Fruit fly (Drosophila melanogaster) whole organism, embryonic: ENCODE data around the gene AstA-R1.
A peak's percentile ranks its signal among the peaks of the same experiment; 100 is the strongest.

ENCODE experiments used
- B-H2 ChIP-seq: fragments of 200-800 bp; sonication (Bioruptor generic); optimal IDR thresholded peaks from 2 replicates; lab custom pipeline; 2018; ENCODE audit warnings: missing biosample characterization, mild to moderate bottlenecking, missing genetic modification characterization
- C15 ChIP-seq: fragments of 200-800 bp; sonication (Bioruptor generic); IDR thresholded peaks from 3 replicates; pipeline ENCODE4 v1.3.6; 2022; ENCODE audit warnings: missing biosample characterization, missing genetic modification characterization
- CG10209 ChIP-seq: fragments of 200-800 bp; sonication (Bioruptor generic); optimal IDR thresholded peaks from 3 replicates; lab custom pipeline; 2017; ENCODE audit warnings: missing biosample characterization, mild to moderate bottlenecking, missing genetic modification characterization, missing genetic modification reagents
- CG12219 ChIP-seq: fragments of 200-800 bp; sonication (Bioruptor generic); optimal IDR thresholded peaks from 3 replicates; lab custom pipeline; 2018; ENCODE audit warnings: missing biosample characterization, mild to moderate bottlenecking, missing genetic modification characterization
- CG13287 ChIP-seq: fragments of 200-800 bp; sonication (Bioruptor generic); IDR thresholded peaks from 2 replicates; pipeline ENCODE4 v1.3.6; 2022; ENCODE audit warnings: missing biosample characterization, missing genetic modification characterization; ENCODE audit not compliant: partially characterized antibody
- CG14441 ChIP-seq: fragments of 200-800 bp; sonication (Bioruptor generic); IDR thresholded peaks from 2 replicates; pipeline ENCODE4 v1.3.6; 2022; ENCODE audit warnings: missing biosample characterization, missing genetic modification characterization
- CG14860 ChIP-seq: fragments of 200-800 bp; sonication (Bioruptor generic); IDR thresholded peaks from 3 replicates; pipeline ENCODE4 v1.3.6; 2022; ENCODE audit warnings: missing biosample characterization, missing genetic modification characterization; ENCODE audit not compliant: partially characterized antibody
- CG15011 ChIP-seq: fragments of 200-800 bp; sonication (Bioruptor generic); optimal IDR thresholded peaks from 3 replicates; lab custom pipeline; 2018; ENCODE audit warnings: missing biosample characterization, mild to moderate bottlenecking, missing genetic modification characterization
- CG15514 ChIP-seq: fragments of 200-800 bp; sonication (Bioruptor generic); optimal IDR thresholded peaks from 3 replicates; lab custom pipeline; 2017; ENCODE audit warnings: missing biosample characterization, missing genetic modification characterization, mild to moderate bottlenecking, moderate library complexity, missing genetic modification reagents
- CG16815 ChIP-seq: fragments of 200-800 bp; sonication (Bioruptor generic); optimal IDR thresholded peaks from 3 replicates; lab custom pipeline; 2017; ENCODE audit warnings: missing biosample characterization, mild to moderate bottlenecking, missing genetic modification characterization
- CG2712 ChIP-seq: fragments of 200-800 bp; optimal IDR thresholded peaks from 3 replicates; lab custom pipeline; 2019; ENCODE audit warnings: missing biosample characterization, mild to moderate bottlenecking, missing genetic modification characterization, moderate library complexity
- CG31388 ChIP-seq: fragments of 200-800 bp; sonication (Bioruptor generic); optimal IDR thresholded peaks from 2 replicates; lab custom pipeline; 2016; ENCODE audit warnings: missing biosample characterization, missing genetic modification characterization
- CG42726 ChIP-seq: fragments of 200-800 bp; sonication (Bioruptor generic); IDR thresholded peaks from 2 replicates; pipeline ENCODE4 v1.3.6; 2022; ENCODE audit warnings: missing biosample characterization, missing genetic modification characterization; ENCODE audit not compliant: partially characterized antibody
- CG5245 ChIP-seq: fragments of 200-800 bp; sonication (Bioruptor generic); optimal IDR thresholded peaks from 3 replicates; lab custom pipeline; 2016; ENCODE audit warnings: missing biosample characterization, missing genetic modification characterization
- CG6654 ChIP-seq: fragments of 200-800 bp; sonication (Bioruptor generic); optimal IDR thresholded peaks from 2 replicates; lab custom pipeline; 2017; ENCODE audit warnings: missing biosample characterization, mild to moderate bottlenecking, missing genetic modification characterization
- CG8924 ChIP-seq: fragments of 200-800 bp; optimal IDR thresholded peaks from 3 replicates; lab custom pipeline; 2019; ENCODE audit warnings: missing biosample characterization, mild to moderate bottlenecking, missing genetic modification characterization, moderate library complexity
- CG9437 ChIP-seq: fragments of 200-800 bp; sonication (Bioruptor generic); optimal IDR thresholded peaks from 2 replicates; lab custom pipeline; 2018; ENCODE audit warnings: missing biosample characterization, mild to moderate bottlenecking, missing genetic modification characterization
- D19A ChIP-seq: fragments of 200-800 bp; optimal IDR thresholded peaks from 3 replicates; lab custom pipeline; 2019; ENCODE audit warnings: missing biosample characterization, mild to moderate bottlenecking, missing genetic modification characterization, moderate library complexity
- Dp ChIP-seq: fragments of 200-800 bp; sonication (Bioruptor generic); optimal IDR thresholded peaks from 2 replicates; lab custom pipeline; 2018; ENCODE audit warnings: missing biosample characterization, mild to moderate bottlenecking, missing genetic modification characterization, moderate library complexity
- Fer2 ChIP-seq: fragments of 200-800 bp; sonication (Bioruptor generic); optimal IDR thresholded peaks from 2 replicates; lab custom pipeline; 2018; ENCODE audit warnings: missing biosample characterization, mild to moderate bottlenecking, missing genetic modification characterization, moderate library complexity
- H15 ChIP-seq: fragments of 200-800 bp; sonication (Bioruptor generic); IDR thresholded peaks from 3 replicates; pipeline ENCODE4 v1.3.6; 2022; ENCODE audit warnings: missing biosample characterization, missing genetic modification characterization
- NC2β ChIP-seq: fragments of 200-800 bp; sonication (Bioruptor generic); optimal IDR thresholded peaks from 2 replicates; lab custom pipeline; 2016; ENCODE audit warnings: missing biosample characterization, missing genetic modification characterization
- Nf-YA ChIP-seq: fragments of 200-800 bp; sonication (Bioruptor generic); IDR thresholded peaks from 2 replicates; pipeline ENCODE4 v1.3.6; 2022; ENCODE audit warnings: missing biosample characterization, missing genetic modification characterization
- Sox100B ChIP-seq: fragments of 200-800 bp; sonication (Bioruptor generic); optimal IDR thresholded peaks from 3 replicates; lab custom pipeline; 2018; ENCODE audit warnings: missing biosample characterization, mild to moderate bottlenecking, missing genetic modification characterization
- Sox102F ChIP-seq: fragments of 200-800 bp; sonication (Bioruptor generic); optimal IDR thresholded peaks from 2 replicates; lab custom pipeline; 2018; ENCODE audit warnings: missing biosample characterization, mild to moderate bottlenecking, missing genetic modification characterization, moderate library complexity
- Sry-β ChIP-seq: fragments of 200-800 bp; sonication (Bioruptor generic); optimal IDR thresholded peaks from 2 replicates; lab custom pipeline; 2018; ENCODE audit warnings: missing biosample characterization, mild to moderate bottlenecking, missing genetic modification characterization, moderate library complexity
- Usf ChIP-seq: fragments of 200-800 bp; sonication (Bioruptor generic); optimal IDR thresholded peaks from 2 replicates; lab custom pipeline; 2017; ENCODE audit warnings: missing genotype, missing biosample characterization, missing genetic modification characterization
- az2 ChIP-seq: fragments of 200-800 bp; sonication (Bioruptor generic); optimal IDR thresholded peaks from 3 replicates; lab custom pipeline; 2016; ENCODE audit warnings: missing biosample characterization, missing genetic modification characterization
- bab2 ChIP-seq: fragments of 200-800 bp; sonication (Bioruptor generic); optimal IDR thresholded peaks from 2 replicates; lab custom pipeline; 2016; ENCODE audit warnings: missing biosample characterization, missing genetic modification characterization
- chm ChIP-seq: fragments of 200-800 bp; sonication (Bioruptor generic); IDR thresholded peaks from 2 replicates; pipeline ENCODE4 v1.3.6; 2022; ENCODE audit warnings: missing biosample characterization, missing genetic modification characterization
- cwo ChIP-seq: fragments of 200-800 bp; sonication (Bioruptor generic); optimal IDR thresholded peaks from 3 replicates; lab custom pipeline; 2017; ENCODE audit warnings: missing biosample characterization, missing genetic modification characterization, mild to moderate bottlenecking, moderate library complexity, missing genetic modification reagents
- disco-r ChIP-seq: fragments of 200-800 bp; sonication (Bioruptor generic); optimal IDR thresholded peaks from 2 replicates; lab custom pipeline; 2016; ENCODE audit warnings: missing biosample characterization, missing genetic modification characterization
- dpn ChIP-seq, 2 experiments: fragments of 200-800 bp; sonication (Bioruptor generic); optimal IDR thresholded peaks; 3 replicates each; lab custom pipeline; 2016; ENCODE audit warnings: missing biosample characterization in 2 of 2, missing genetic modification characterization in 2 of 2
- ems ChIP-seq: fragments of 200-800 bp; sonication (Bioruptor generic); optimal IDR thresholded peaks from 3 replicates; lab custom pipeline; 2016; ENCODE audit warnings: missing biosample characterization, missing genetic modification characterization
- fd102C ChIP-seq: fragments of 200-800 bp; sonication (Bioruptor generic); optimal IDR thresholded peaks from 2 replicates; lab custom pipeline; 2018; ENCODE audit warnings: missing biosample characterization, mild to moderate bottlenecking, missing genetic modification characterization, moderate library complexity
- gce ChIP-seq: fragments of 200-800 bp; sonication (Bioruptor generic); IDR thresholded peaks from 3 replicates; pipeline ENCODE4 v1.3.6; 2022; ENCODE audit warnings: missing biosample characterization, missing genetic modification characterization
- h ChIP-seq: fragments of >200 bp; optimal IDR thresholded peaks from 2 replicates; lab custom pipeline; 2017
- ind ChIP-seq: fragments of 200-800 bp; sonication (Bioruptor generic); optimal IDR thresholded peaks from 3 replicates; lab custom pipeline; 2016; ENCODE audit warnings: missing biosample characterization, missing genetic modification characterization
- lilli ChIP-seq: fragments of 200-800 bp; sonication (Bioruptor generic); optimal IDR thresholded peaks from 3 replicates; lab custom pipeline; 2016; ENCODE audit warnings: missing biosample characterization, missing genetic modification characterization
- luna ChIP-seq: fragments of 200-800 bp; sonication (Bioruptor generic); optimal IDR thresholded peaks from 2 replicates; lab custom pipeline; 2016; ENCODE audit warnings: missing biosample characterization, missing genetic modification characterization
- nerfin-2 ChIP-seq: fragments of 200-800 bp; sonication (Bioruptor generic); IDR thresholded peaks from 2 replicates; pipeline ENCODE4 v1.3.6; 2022; ENCODE audit warnings: missing biosample characterization, missing genetic modification characterization; ENCODE audit not compliant: partially characterized antibody
- otp ChIP-seq: fragments of 200-800 bp; sonication (Bioruptor generic); IDR thresholded peaks from 3 replicates; pipeline ENCODE4, ENCODE4 v1.3.6; 2022; ENCODE audit warnings: missing biosample characterization, missing genetic modification characterization
- pan ChIP-seq, 4 experiments: fragments of >200 bp in 3 of 4; fragments of 200-800 bp in 1 of 4; sonication (Bioruptor generic) in 1 of 4; optimal IDR thresholded peaks in 3 of 4; IDR thresholded peaks in 1 of 4; 2 replicates each; pipeline versions ENCODE4 v1.3.6 to Lab custom; 2017 to 2022; ENCODE audit warnings: missing biosample characterization in 2 of 4, missing genetic modification characterization in 2 of 4, mixed read lengths in 1 of 4
- pum ChIP-seq: fragments of 200-800 bp; sonication (Bioruptor generic); optimal IDR thresholded peaks from 2 replicates; lab custom pipeline; 2016; ENCODE audit warnings: missing biosample characterization, missing genetic modification characterization
- scrt ChIP-seq: fragments of 200-800 bp; sonication (Bioruptor generic); optimal IDR thresholded peaks from 2 replicates; lab custom pipeline; 2018; ENCODE audit warnings: missing biosample characterization, mild to moderate bottlenecking, missing genetic modification characterization, moderate library complexity
- sd ChIP-seq: fragments of 200-800 bp; sonication (Bioruptor generic); optimal IDR thresholded peaks from 3 replicates; lab custom pipeline; 2018; ENCODE audit warnings: missing biosample characterization, mild to moderate bottlenecking, missing genetic modification characterization, moderate library complexity
- sima ChIP-seq: fragments of 200-800 bp; sonication (Bioruptor generic); optimal IDR thresholded peaks from 2 replicates; lab custom pipeline; 2016; ENCODE audit warnings: missing biosample characterization, missing genetic modification characterization
- sna ChIP-seq: fragments of 200-800 bp; sonication (Bioruptor generic); IDR thresholded peaks from 2 replicates; pipeline ENCODE4 v1.3.6; 2022; ENCODE audit warnings: missing biosample characterization, missing genetic modification characterization; ENCODE audit not compliant: partially characterized antibody
- toy ChIP-seq: fragments of 200-800 bp; sonication (Bioruptor generic); IDR thresholded peaks from 2 replicates; pipeline ENCODE4 v1.3.6; 2022; ENCODE audit warnings: missing biosample characterization, missing genetic modification characterization
- tx ChIP-seq: fragments of 200-800 bp; sonication (Bioruptor generic); optimal IDR thresholded peaks from 2 replicates; lab custom pipeline; 2016; ENCODE audit warnings: missing biosample characterization, missing genetic modification characterization
- usp ChIP-seq: fragments of >200 bp; optimal IDR thresholded peaks from 2 replicates; lab custom pipeline; 2017; ENCODE audit warnings: missing biosample characterization, missing genetic modification characterization

AstA-R1 gene

dm6 chrX:3548568-3548967 lies 25.8 kb upstream of the AstA-R1 start (continued):
- TF ChIP-seq CG13287 (GFP tag; lab: Robert Waterston, UW) (no peak), gce (GFP tag; lab: Robert Waterston, UW) (no peak), H15 (GFP tag; lab: Robert Waterston, UW) (no peak), NC2β (GFP tag; lab: Kevin White, UChicago) (no peak), CG9437 (GFP tag; lab: Kevin White, UChicago) (no peak), CG12219 (GFP tag; lab: Kevin White, UChicago) (no peak), B-H2 (GFP tag; lab: Kevin White, UChicago) (no peak), luna (no peak), sd (tag; lab: Kevin White, UChicago) (no peak), Sox100B (GFP tag; lab: Kevin White, UChicago) (no peak), CG5245 (GFP tag; lab: Kevin White, UChicago) (no peak), ems (no peak), dpn (GFP tag; optimal IDR thresholded peaks at IDR 0.05; lab: Kevin White, UChicago) (peak in 1 of 2 experiments; percentile 14), tx (GFP tag; lab: Kevin White, UChicago) (no peak), CG31388 (GFP tag; lab: Kevin White, UChicago) (no peak), lilli (GFP tag; lab: Kevin White, UChicago) (peak; percentile 34), Nf-YA (no peak), D19A (tag; lab: Kevin White, UChicago) (no peak), CG15011 (GFP tag; lab: Kevin White, UChicago) (no peak), disco-r (GFP tag; lab: Kevin White, UChicago) (no peak), CG14441 (GFP tag; lab: Robert Waterston, UW) (0 out of 2 replicates have a peak, but pooled peaks have one; percentile 14), Sry-β (GFP tag; lab: Kevin White, UChicago) (no peak), sna (GFP tag; lab: Robert Waterston, UW) (no peak), ind (GFP tag; lab: Kevin White, UChicago) (peak; percentile 16), CG6654 (GFP tag; lab: Kevin White, UChicago) (no peak), cwo (GFP tag; lab: Kevin White, UChicago) (peak; percentile 35), h (lab: Kevin White, UChicago) (no peak), nerfin-2 (GFP tag; lab: Robert Waterston, UW) (no peak), chm (GFP tag; lab: Robert Waterston, UW) (no peak), usp (GFP tag; lab: Kevin White, UChicago) (no peak), az2 (GFP tag; lab: Kevin White, UChicago) (no peak), fd102C (GFP tag; lab: Kevin White, UChicago) (no peak), pum (GFP tag; lab: Kevin White, UChicago) (no peak), C15 (GFP tag; lab: Robert Waterston, UW) (no peak), sima (GFP tag; lab: Kevin White, UChicago) (no peak), CG10209 (GFP tag; lab: Kevin White, UChicago) (peak; percentile 26), pan (optimal IDR thresholded peaks at IDR 0.05; lab: Kevin White, UChicago) (no peak), pan (GFP tag; optimal IDR thresholded peaks at IDR 0.05 in 1 of 2, IDR thresholded peaks at IDR 0.05 in 1 of 2) (peak in 1 of 2 experiments; percentile 6), Sox102F (peak; percentile 34), CG16815 (GFP tag; lab: Kevin White, UChicago) (no peak), bab2 (GFP tag; lab: Kevin White, UChicago) (peak; percentile 1), CG14860 (GFP tag; lab: Robert Waterston, UW) (no peak), Usf (GFP tag; lab: Kevin White, UChicago) (no peak), Fer2 (tag; lab: Kevin White, UChicago) (no peak), scrt (peak; percentile 3), toy (GFP tag; lab: Robert Waterston, UW) (no peak), CG2712 (no peak), otp (no peak), CG15514 (GFP tag; lab: Kevin White, UChicago) (no peak), Dp (GFP tag; lab: Kevin White, UChicago) (no peak), CG42726 (GFP tag; lab: Robert Waterston, UW) (no peak), CG8924 (tag; lab: Kevin White, UChicago) (no peak)
